Fruit fly (Drosophila melanogaster) whole organism, embryonic: ENCODE measurements around the gene CG7742.

Source experiments
- Ada2b ChIP-seq: fragments of 200-800 bp; sonication (Bioruptor generic); IDR thresholded peaks from 2 replicates; pipeline ENCODE4 v1.3.6; 2022; ENCODE audit warnings: missing biosample characterization, missing genetic modification characterization
- CG10462 ChIP-seq: fragments of 200-800 bp; sonication (Bioruptor generic); optimal IDR thresholded peaks from 2 replicates; lab custom pipeline; 2016; ENCODE audit warnings: missing biosample characterization, missing genetic modification characterization
- CG10565 ChIP-seq: fragments of 200-800 bp; sonication (Bioruptor generic); optimal IDR thresholded peaks from 3 replicates; lab custom pipeline; 2016; ENCODE audit warnings: missing biosample characterization, mild to moderate bottlenecking, missing genetic modification characterization
- CG10979 ChIP-seq: fragments of 200-800 bp; sonication (Bioruptor generic); optimal IDR thresholded peaks from 2 replicates; lab custom pipeline; 2018; ENCODE audit warnings: missing biosample characterization, mild to moderate bottlenecking, missing genetic modification characterization, moderate library complexity
- CG11695 ChIP-seq: fragments of 200-800 bp; sonication (Bioruptor generic); IDR thresholded peaks from 3 replicates; pipeline ENCODE4 v1.3.6; 2022; ENCODE audit warnings: missing biosample characterization, missing genetic modification characterization
- CG11696 ChIP-seq: fragments of 200-800 bp; sonication (Bioruptor generic); IDR thresholded peaks from 2 replicates; pipeline ENCODE4 v1.3.6; 2022; ENCODE audit warnings: missing biosample characterization, missing genetic modification characterization
- CG12391 ChIP-seq: fragments of 200-800 bp; sonication (Bioruptor generic); optimal IDR thresholded peaks from 3 replicates; lab custom pipeline; 2018; ENCODE audit warnings: missing biosample characterization, mild to moderate bottlenecking, missing genetic modification characterization, moderate library complexity
- CG15011 ChIP-seq: fragments of 200-800 bp; sonication (Bioruptor generic); optimal IDR thresholded peaks from 3 replicates; lab custom pipeline; 2018; ENCODE audit warnings: missing biosample characterization, mild to moderate bottlenecking, missing genetic modification characterization
- CG17328 ChIP-seq: fragments of 200-800 bp; sonication (Bioruptor generic); IDR thresholded peaks from 2 replicates; pipeline ENCODE4 v1.3.6; 2022; ENCODE audit warnings: missing biosample characterization, missing genetic modification characterization
- CG17359 ChIP-seq: fragments of 200-800 bp; sonication (Bioruptor generic); optimal IDR thresholded peaks from 3 replicates; lab custom pipeline; 2018; ENCODE audit warnings: missing biosample characterization, mild to moderate bottlenecking, missing genetic modification characterization, moderate library complexity
- CG17361 ChIP-seq: fragments of 200-800 bp; sonication (Bioruptor generic); IDR thresholded peaks from 3 replicates; pipeline ENCODE4 v1.3.6; 2022; ENCODE audit warnings: missing biosample characterization, missing genetic modification characterization
- CG17829 ChIP-seq: fragments of 200-800 bp; optimal IDR thresholded peaks from 2 replicates; lab custom pipeline; 2019; ENCODE audit warnings: missing biosample characterization, mild to moderate bottlenecking, missing genetic modification characterization, moderate library complexity
- CG18262 ChIP-seq: fragments of 200-800 bp; optimal IDR thresholded peaks from 3 replicates; lab custom pipeline; 2019; ENCODE audit warnings: missing biosample characterization, mild to moderate bottlenecking, missing genetic modification characterization, moderate library complexity
- CG2678 ChIP-seq: fragments of 200-800 bp; sonication (Bioruptor generic); optimal IDR thresholded peaks from 3 replicates; lab custom pipeline; 2019; ENCODE audit warnings: missing biosample characterization, mild to moderate bottlenecking, missing genetic modification characterization, moderate library complexity
- CG2712 ChIP-seq: fragments of 200-800 bp; optimal IDR thresholded peaks from 3 replicates; lab custom pipeline; 2019; ENCODE audit warnings: missing biosample characterization, mild to moderate bottlenecking, missing genetic modification characterization, moderate library complexity
- CG3163 ChIP-seq: fragments of 200-800 bp; sonication (Bioruptor generic); optimal IDR thresholded peaks from 3 replicates; lab custom pipeline; 2016; ENCODE audit warnings: missing biosample characterization, missing genetic modification characterization
- CG33213 ChIP-seq: fragments of 200-800 bp; sonication (Bioruptor generic); optimal IDR thresholded peaks from 3 replicates; lab custom pipeline; 2016; ENCODE audit warnings: missing biosample characterization, missing genetic modification characterization
- CG7745 ChIP-seq: fragments of 200-800 bp; sonication (Bioruptor generic); optimal IDR thresholded peaks from 2 replicates; lab custom pipeline; 2018; ENCODE audit warnings: missing biosample characterization, mild to moderate bottlenecking, missing genetic modification characterization, moderate library complexity
- CG7839 ChIP-seq: fragments of 200-800 bp; sonication (Bioruptor generic); optimal IDR thresholded peaks from 3 replicates; lab custom pipeline; 2018; ENCODE audit warnings: missing biosample characterization, mild to moderate bottlenecking, missing genetic modification characterization, moderate library complexity
- CG8290 ChIP-seq, 3 experiments: fragments of 200-800 bp; sonication (Bioruptor generic); optimal IDR thresholded peaks; 2 replicates each; lab custom pipeline; 2016 to 2019; ENCODE audit warnings: missing biosample characterization in 3 of 3, missing genetic modification characterization in 3 of 3, mild to moderate bottlenecking in 2 of 3, moderate library complexity in 1 of 3
- CG9727 ChIP-seq: fragments of 200-800 bp; sonication (Bioruptor generic); optimal IDR thresholded peaks from 3 replicates; lab custom pipeline; 2017; ENCODE audit warnings: missing biosample characterization, mild to moderate bottlenecking, missing genetic modification characterization
- E2f2 ChIP-seq: fragments of 200-800 bp; sonication (Bioruptor generic); IDR thresholded peaks from 2 replicates; pipeline ENCODE4 v1.3.6; 2022; ENCODE audit warnings: missing biosample characterization, missing genetic modification characterization
- H2.0 ChIP-seq: fragments of 200-800 bp; sonication (Bioruptor generic); IDR thresholded peaks from 2 replicates; pipeline ENCODE4 v1.3.6; 2022; ENCODE audit warnings: missing biosample characterization, missing genetic modification characterization
- HHEX ChIP-seq: fragments of 200-800 bp; sonication (Bioruptor generic); optimal IDR thresholded peaks from 3 replicates; lab custom pipeline; 2017; ENCODE audit warnings: missing biosample characterization, mild to moderate bottlenecking, missing genetic modification characterization, missing genetic modification reagents
- Med ChIP-seq: fragments of 200-800 bp; sonication (Bioruptor generic); peaks from one replicate; lab custom pipeline; 2016; ENCODE audit warnings: missing biosample characterization, missing genetic modification characterization, mild to moderate bottlenecking, inconsistent platforms, moderate library complexity
- Nf-YC ChIP-seq: fragments of 200-800 bp; optimal IDR thresholded peaks from 3 replicates; lab custom pipeline; 2019; ENCODE audit warnings: missing biosample characterization, mild to moderate bottlenecking, missing genetic modification characterization, moderate library complexity
- Oli ChIP-seq: fragments of 200-800 bp; sonication (Bioruptor generic); optimal IDR thresholded peaks from 2 replicates; lab custom pipeline; 2018; ENCODE audit warnings: missing biosample characterization, mild to moderate bottlenecking, missing genetic modification characterization, moderate library complexity
- PHDP ChIP-seq: fragments of 200-800 bp; sonication (Bioruptor generic); optimal IDR thresholded peaks from 3 replicates; lab custom pipeline; 2018; ENCODE audit warnings: missing biosample characterization, mild to moderate bottlenecking, missing genetic modification characterization, moderate library complexity
- Ptx1 ChIP-seq: fragments of 200-800 bp; sonication (Bioruptor generic); IDR thresholded peaks from 2 replicates; pipeline ENCODE4 v1.3.6; 2022; ENCODE audit warnings: missing biosample characterization, missing genetic modification characterization
- Sox102F ChIP-seq: fragments of 200-800 bp; sonication (Bioruptor generic); optimal IDR thresholded peaks from 2 replicates; lab custom pipeline; 2018; ENCODE audit warnings: missing biosample characterization, mild to moderate bottlenecking, missing genetic modification characterization, moderate library complexity
- Xrp1 ChIP-seq: fragments of 200-800 bp; sonication (Bioruptor generic); IDR thresholded peaks from 2 replicates; pipeline ENCODE4 v1.3.6; 2022; ENCODE audit warnings: missing biosample characterization, missing genetic modification characterization
- bsh ChIP-seq, 2 experiments: fragments of 200-800 bp; sonication (Bioruptor generic); optimal IDR thresholded peaks; 2 replicates each; lab custom pipeline; 2017 to 2018; ENCODE audit warnings: mild to moderate bottlenecking in 2 of 2, missing biosample characterization in 2 of 2, missing genetic modification characterization in 2 of 2, moderate library complexity in 1 of 2
- chinmo ChIP-seq: fragments of 200-800 bp; sonication (Bioruptor generic); IDR thresholded peaks from 4 replicates; pipeline ENCODE4 v1.3.6; 2022; ENCODE audit warnings: missing biosample characterization, missing genetic modification characterization; ENCODE audit not compliant: partially characterized antibody
- dmrt11E ChIP-seq: fragments of 200-800 bp; sonication (Bioruptor generic); optimal IDR thresholded peaks from 3 replicates; lab custom pipeline; 2018; ENCODE audit warnings: missing biosample characterization, mild to moderate bottlenecking, missing genetic modification characterization, moderate library complexity
- esg ChIP-seq: fragments of 200-800 bp; sonication (Bioruptor generic); conservative IDR thresholded peaks from 2 replicates; pipeline ENCODE4 v1.3.6; 2022; ENCODE audit warnings: missing biosample characterization, missing genetic modification characterization
- eve ChIP-seq, 2 experiments: fragments of >200 bp; optimal IDR thresholded peaks; 2 replicates each; lab custom pipeline; 2017; ENCODE audit warnings: missing biosample characterization in 2 of 2, missing genetic modification characterization in 2 of 2
- gem ChIP-seq: fragments of 200-800 bp; sonication (Bioruptor generic); optimal IDR thresholded peaks from 2 replicates; lab custom pipeline; 2019; ENCODE audit warnings: missing biosample characterization, mild to moderate bottlenecking, missing genetic modification characterization, moderate library complexity
- hkb ChIP-seq, 2 experiments: fragments of 200-800 bp in 1 of 2; fragments of >200 bp in 1 of 2; sonication (Bioruptor generic) in 1 of 2; IDR thresholded peaks in 1 of 2; optimal IDR thresholded peaks in 1 of 2; 2 replicates each; pipeline versions ENCODE4 v1.3.6 to Lab custom; 2017 to 2022; ENCODE audit warnings: missing biosample characterization in 1 of 2, missing genetic modification characterization in 1 of 2
- lbe ChIP-seq: fragments of 200-800 bp; sonication (Bioruptor generic); optimal IDR thresholded peaks from 2 replicates; lab custom pipeline; 2016; ENCODE audit warnings: missing biosample characterization, mild to moderate bottlenecking, missing genetic modification characterization
- lilli ChIP-seq: fragments of 200-800 bp; sonication (Bioruptor generic); optimal IDR thresholded peaks from 3 replicates; lab custom pipeline; 2016; ENCODE audit warnings: missing biosample characterization, missing genetic modification characterization
- oc ChIP-seq: fragments of 200-800 bp; sonication (Bioruptor generic); optimal IDR thresholded peaks from 2 replicates; lab custom pipeline; 2018; ENCODE audit warnings: missing biosample characterization, mild to moderate bottlenecking, missing genetic modification characterization, moderate library complexity
- phol ChIP-seq: fragments of 200-800 bp; sonication (Bioruptor generic); optimal IDR thresholded peaks from 3 replicates; lab custom pipeline; 2018; ENCODE audit warnings: missing biosample characterization, mild to moderate bottlenecking, missing genetic modification characterization, moderate library complexity
- sens ChIP-seq: fragments of 200-800 bp; sonication (Bioruptor generic); peaks from one replicate; lab custom pipeline; 2016; ENCODE audit warnings: missing biosample characterization, missing genetic modification characterization
- sens-2 ChIP-seq: fragments of 200-800 bp; sonication (Bioruptor generic); IDR thresholded peaks from 2 replicates; pipeline ENCODE4 v1.3.6; 2022; ENCODE audit warnings: missing biosample characterization, missing genetic modification characterization
- ssp ChIP-seq: fragments of 200-800 bp; sonication (Bioruptor generic); IDR thresholded peaks from 2 replicates; pipeline ENCODE4 v1.3.6; 2022; ENCODE audit warnings: missing biosample characterization, missing genetic modification characterization
- tgo ChIP-seq: fragments of 200-800 bp; sonication (Bioruptor generic); IDR thresholded peaks from 3 replicates; pipeline ENCODE4 v1.3.6; 2022; ENCODE audit warnings: missing biosample characterization, missing genetic modification characterization
- tio ChIP-seq: fragments of 200-800 bp; sonication (Bioruptor generic); optimal IDR thresholded peaks from 2 replicates; lab custom pipeline; 2017; ENCODE audit warnings: missing biosample characterization, missing genetic modification characterization, inconsistent platforms
- unpg ChIP-seq: fragments of 200-800 bp; sonication (Bioruptor generic); optimal IDR thresholded peaks from 3 replicates; lab custom pipeline; 2018; ENCODE audit warnings: missing biosample characterization, mild to moderate bottlenecking, missing genetic modification characterization, moderate library complexity

Gene CG7742

DNA sequence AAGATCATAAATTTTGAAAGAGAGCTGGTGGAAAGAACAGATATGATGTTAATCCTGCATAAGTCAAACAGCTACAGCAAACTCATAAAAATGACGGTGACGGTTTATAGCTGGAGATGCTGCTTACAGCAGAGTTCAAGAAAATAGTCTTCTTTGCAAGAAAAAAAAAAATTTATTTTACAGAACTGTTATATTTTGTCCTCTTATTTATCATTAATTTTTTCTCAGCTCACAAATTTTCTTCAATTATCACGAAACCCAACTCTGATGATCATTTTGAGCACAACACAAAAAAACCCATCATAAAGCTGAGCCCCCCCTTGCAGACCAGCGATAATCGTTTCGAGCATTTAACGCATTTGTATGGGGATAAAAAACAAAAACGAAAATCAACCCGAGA is 16.6 kb upstream of the CG7742 start:
- peak; percentile 29 for TF ChIP-seq CG17829
- TF ChIP-seq lbe, result peak; percentile 28
- TF ChIP-seq CG18262 (tag; lab: Kevin White, UChicago), result peak; percentile 33
- peak; percentile 49 for TF ChIP-seq CG7745 (tag; lab: Kevin White, UChicago)
- no peak for TF ChIP-seq hkb (optimal IDR thresholded peaks at IDR 0.05; lab: Kevin White, UChicago)
- peak; percentile 50; the same call in 1 of the 2 replicates for TF ChIP-seq hkb (GFP tag; IDR thresholded peaks at IDR 0.05; lab: Robert Waterston, UW)
- peak; percentile 48 for TF ChIP-seq gem (tag; lab: Kevin White, UChicago)
- TF ChIP-seq CG9727 (GFP tag; lab: Kevin White, UChicago), result peak; percentile 2
- 0 out of 2 replicates have a peak, but pooled peaks have one; percentile 31 for TF ChIP-seq H2.0 (GFP tag; lab: Robert Waterston, UW)
- TF ChIP-seq Ptx1 (GFP tag; lab: Robert Waterston, UW), result peak; percentile 32; the same call in 1 of the 2 replicates
- TF ChIP-seq CG8290 (GFP tag; optimal IDR thresholded peaks at IDR 0.05; lab: Kevin White, UChicago), result peak; percentile 0
- no peak for TF ChIP-seq CG8290 (tag; optimal IDR thresholded peaks at IDR 0.05; lab: Kevin White, UChicago)
- peak; percentile 5 for TF ChIP-seq phol (tag; lab: Kevin White, UChicago)
- TF ChIP-seq CG33213 (GFP tag; lab: Kevin White, UChicago), result no peak
- TF ChIP-seq esg (GFP tag; lab: Robert Waterston, UW), result peak; percentile 33; the same call in 1 of the 2 replicates
- peak; percentile 14 for TF ChIP-seq lilli (GFP tag; lab: Kevin White, UChicago)
- peak; percentile 6 for TF ChIP-seq CG10979 (tag; lab: Kevin White, UChicago)
- no peak for TF ChIP-seq PHDP (tag; lab: Kevin White, UChicago)
- peak; percentile 36 for TF ChIP-seq dmrt11E (tag; lab: Kevin White, UChicago)
- peak in 1 of 2 experiments; percentile 16 for TF ChIP-seq bsh (GFP tag; optimal IDR thresholded peaks at IDR 0.05; lab: Kevin White, UChicago)
- peak; percentile 6 for TF ChIP-seq CG7839 (tag; lab: Kevin White, UChicago)
- no peak for TF ChIP-seq CG10462
- TF ChIP-seq Xrp1 (GFP tag; lab: Robert Waterston, UW), result peak; percentile 25; the same call in 1 of the 2 replicates
- peak; percentile 4 for TF ChIP-seq CG12391 (tag; lab: Kevin White, UChicago)
- 0 out of 3 replicates have a peak, but pooled peaks have one; percentile 31 for TF ChIP-seq CG11695
- TF ChIP-seq CG17359, result peak; percentile 9
- TF ChIP-seq Oli (tag; lab: Kevin White, UChicago), result peak; percentile 12
- no peak for TF ChIP-seq HHEX (GFP tag; lab: Kevin White, UChicago)
- TF ChIP-seq Ada2b (GFP tag; lab: Robert Waterston, UW), result 0 out of 2 replicates have a peak, but pooled peaks have one; percentile 19
- peak; percentile 7 for TF ChIP-seq tio (GFP tag; lab: Kevin White, UChicago)
- TF ChIP-seq E2f2, result no peak
- peak; percentile 80 for TF ChIP-seq sens (GFP tag; lab: Kevin White, UChicago)
- peak; percentile 28 for TF ChIP-seq unpg (GFP tag; lab: Kevin White, UChicago)
- peak; percentile 18 for TF ChIP-seq CG2712 (tag; lab: Kevin White, UChicago)
- TF ChIP-seq tgo (GFP tag; lab: Robert Waterston, UW), result no peak
- TF ChIP-seq Nf-YC, result no peak
- no peak for TF ChIP-seq CG15011 (GFP tag; lab: Kevin White, UChicago)
- peak; percentile 24 for TF ChIP-seq Sox102F
- peak; percentile 68 for TF ChIP-seq Med (GFP tag; lab: Kevin White, UChicago)
- no peak for TF ChIP-seq ssp (GFP tag; lab: Robert Waterston, UW)
- TF ChIP-seq chinmo, result 0 out of 4 replicates have a peak, but pooled peaks have one; percentile 28
- TF ChIP-seq CG2678, result peak; percentile 16
- no peak for TF ChIP-seq sens-2 (GFP tag; lab: Robert Waterston, UW)
- TF ChIP-seq CG17361 (GFP tag; lab: Robert Waterston, UW), result 0 out of 3 replicates have a peak, but pooled peaks have one; percentile 11
- no peak for TF ChIP-seq CG10565 (GFP tag; lab: Kevin White, UChicago)
- peak; percentile 15; the same call in 1 of the 2 replicates for TF ChIP-seq CG17328
- TF ChIP-seq oc (tag; lab: Kevin White, UChicago), result peak; percentile 14
- peak; percentile 83 for TF ChIP-seq CG11696 (GFP tag; lab: Robert Waterston, UW)
- TF ChIP-seq eve (GFP tag; optimal IDR thresholded peaks at IDR 0.05; lab: Kevin White, UChicago), result peak in 1 of 2 experiments; percentile 73
- TF ChIP-seq CG3163, result no peak
